Fruit fly (Drosophila melanogaster) whole organism, embryonic: ENCODE measurements around the gene cav.

Source experiments
- CG1024 ChIP-seq: fragments of 200-800 bp; sonication (Bioruptor generic); IDR thresholded peaks from 2 replicates; pipeline ENCODE4 v1.3.6; 2022; ENCODE audit warnings: missing biosample characterization, missing genetic modification characterization
- CG10321 ChIP-seq: fragments of 200-800 bp; sonication (Bioruptor generic); IDR thresholded peaks from 2 replicates; pipeline ENCODE4 v1.3.6; 2022; ENCODE audit warnings: missing biosample characterization, missing genetic modification characterization
- CG10431 ChIP-seq: fragments of 200-800 bp; sonication (Bioruptor generic); optimal IDR thresholded peaks from 3 replicates; lab custom pipeline; 2018; ENCODE audit warnings: missing biosample characterization, mild to moderate bottlenecking, missing genetic modification characterization
- CG11504 ChIP-seq: fragments of 200-800 bp; sonication (Bioruptor generic); optimal IDR thresholded peaks from 3 replicates; lab custom pipeline; 2019; ENCODE audit warnings: missing biosample characterization, mild to moderate bottlenecking, missing genetic modification characterization, moderate library complexity
- CG1233 ChIP-seq: fragments of 200-800 bp; sonication (Bioruptor generic); optimal IDR thresholded peaks from 4 replicates; lab custom pipeline; 2018; ENCODE audit warnings: missing biosample characterization, mild to moderate bottlenecking, missing genetic modification characterization
- CG12391 ChIP-seq: fragments of 200-800 bp; sonication (Bioruptor generic); optimal IDR thresholded peaks from 3 replicates; lab custom pipeline; 2018; ENCODE audit warnings: missing biosample characterization, mild to moderate bottlenecking, missing genetic modification characterization, moderate library complexity
- CG13775 ChIP-seq: fragments of 200-800 bp; sonication (Bioruptor generic); optimal IDR thresholded peaks from 3 replicates; lab custom pipeline; 2017; ENCODE audit warnings: missing biosample characterization, mild to moderate bottlenecking, missing genetic modification characterization
- CG14014 ChIP-seq: fragments of 200-800 bp; sonication (Bioruptor generic); IDR thresholded peaks from 2 replicates; pipeline ENCODE4 v1.3.6; 2022; ENCODE audit warnings: missing biosample characterization, missing genetic modification characterization
- CG17186 ChIP-seq: fragments of 200-800 bp; sonication (Bioruptor generic); optimal IDR thresholded peaks from 3 replicates; lab custom pipeline; 2017; ENCODE audit warnings: missing biosample characterization, missing genetic modification reagents, missing genetic modification characterization
- CG2116 ChIP-seq: fragments of 200-800 bp; sonication (Bioruptor generic); optimal IDR thresholded peaks from 3 replicates; lab custom pipeline; 2018; ENCODE audit warnings: missing biosample characterization, mild to moderate bottlenecking, missing genetic modification characterization
- CG3065 ChIP-seq: fragments of 200-800 bp; sonication (Bioruptor generic); optimal IDR thresholded peaks from 2 replicates; lab custom pipeline; 2016; ENCODE audit warnings: missing biosample characterization, missing genetic modification characterization
- CG32772 ChIP-seq: fragments of 200-800 bp; sonication (Bioruptor generic); IDR thresholded peaks from 2 replicates; pipeline ENCODE4 v1.3.6; 2022; ENCODE audit warnings: missing biosample characterization, missing genetic modification characterization
- CG3281 ChIP-seq: fragments of 200-800 bp; sonication (Bioruptor generic); optimal IDR thresholded peaks from 3 replicates; lab custom pipeline; 2017; ENCODE audit warnings: missing biosample characterization, mild to moderate bottlenecking, missing genetic modification characterization
- CG34422 ChIP-seq: fragments of 200-800 bp; sonication (Bioruptor generic); IDR thresholded peaks from 3 replicates; pipeline ENCODE4 v1.3.6; 2022; ENCODE audit warnings: missing biosample characterization, missing genetic modification characterization
- CG6272 ChIP-seq: fragments of 200-800 bp; sonication (Bioruptor generic); IDR thresholded peaks from 2 replicates; pipeline ENCODE4 v1.3.6; 2022; ENCODE audit warnings: missing biosample characterization, missing genetic modification characterization
- CG6854 ChIP-seq: fragments of 200-800 bp; sonication (Bioruptor generic); optimal IDR thresholded peaks from 3 replicates; lab custom pipeline; 2017; ENCODE audit warnings: missing biosample characterization, mild to moderate bottlenecking, missing genetic modification characterization
- CG8765 ChIP-seq: fragments of 200-800 bp; sonication (Bioruptor generic); IDR thresholded peaks from 2 replicates; pipeline ENCODE4 v1.3.6; 2022; ENCODE audit warnings: missing biosample characterization, missing genetic modification characterization
- CG9797 ChIP-seq: fragments of 200-800 bp; sonication (Bioruptor generic); optimal IDR thresholded peaks from 3 replicates; lab custom pipeline; 2018; ENCODE audit warnings: missing biosample characterization, mild to moderate bottlenecking, missing genetic modification characterization
- CG9876 ChIP-seq: fragments of 200-800 bp; sonication (Bioruptor generic); optimal IDR thresholded peaks from 2 replicates; lab custom pipeline; 2016; ENCODE audit warnings: missing biosample characterization, missing genetic modification characterization
- GATAe ChIP-seq: fragments of 200-800 bp; sonication (Bioruptor generic); conservative IDR thresholded peaks from 2 replicates; pipeline ENCODE4 v1.3.6; 2022; ENCODE audit warnings: missing biosample characterization, missing genetic modification characterization
- HLHmδ ChIP-seq: fragments of 200-800 bp; sonication (Bioruptor generic); optimal IDR thresholded peaks from 2 replicates; lab custom pipeline; 2018; ENCODE audit warnings: missing biosample characterization, mild to moderate bottlenecking, missing genetic modification characterization, moderate library complexity
- Lhr ChIP-seq: fragments of 200-800 bp; sonication (Bioruptor generic); optimal IDR thresholded peaks from 3 replicates; lab custom pipeline; 2017; ENCODE audit warnings: mild to moderate bottlenecking, missing biosample characterization, missing genetic modification reagents, missing genetic modification characterization
- Med ChIP-seq: fragments of 200-800 bp; sonication (Bioruptor generic); peaks from one replicate; lab custom pipeline; 2016; ENCODE audit warnings: missing biosample characterization, missing genetic modification characterization, mild to moderate bottlenecking, inconsistent platforms, moderate library complexity
- Mrtf ChIP-seq: fragments of 200-800 bp; sonication (Bioruptor generic); IDR thresholded peaks from 3 replicates; pipeline ENCODE4 v1.3.6; 2022; ENCODE audit warnings: missing biosample characterization, missing genetic modification characterization
- Nf-YC ChIP-seq: fragments of 200-800 bp; optimal IDR thresholded peaks from 3 replicates; lab custom pipeline; 2019; ENCODE audit warnings: missing biosample characterization, mild to moderate bottlenecking, missing genetic modification characterization, moderate library complexity
- Side ChIP-seq: fragments of 200-800 bp; sonication (Bioruptor generic); optimal IDR thresholded peaks from 2 replicates; lab custom pipeline; 2016; ENCODE audit warnings: missing biosample characterization, missing genetic modification characterization
- Taf1 ChIP-seq: fragments of 200-800 bp; sonication (Bioruptor generic); IDR thresholded peaks from 2 replicates; pipeline ENCODE4 v1.3.6; 2022; ENCODE audit warnings: missing biosample characterization, missing genetic modification characterization
- Trl ChIP-seq, 3 experiments: fragments of >200 bp in 2 of 3; fragments of 200-800 bp in 1 of 3; sonication (Bioruptor generic) in 1 of 3; optimal IDR thresholded peaks; 2 replicates in 1 of 3; 3 replicates in 2 of 3; lab custom pipeline; 2016 to 2017; ENCODE audit warnings: missing biosample characterization in 1 of 3, missing genetic modification characterization in 1 of 3
- bbx ChIP-seq: fragments of 200-800 bp; sonication (Bioruptor generic); IDR thresholded peaks from 2 replicates; pipeline ENCODE4 v1.3.6; 2022; ENCODE audit warnings: missing biosample characterization, missing genetic modification characterization; ENCODE audit not compliant: partially characterized antibody
- cato ChIP-seq: fragments of 200-800 bp; sonication (Bioruptor generic); optimal IDR thresholded peaks from 2 replicates; lab custom pipeline; 2016; ENCODE audit warnings: missing biosample characterization, missing genetic modification characterization, borderline replicate concordance
- cg ChIP-seq: fragments of 200-800 bp; sonication (Bioruptor generic); optimal IDR thresholded peaks from 3 replicates; lab custom pipeline; 2019; ENCODE audit warnings: missing biosample characterization, mild to moderate bottlenecking, missing genetic modification characterization, moderate library complexity
- crp ChIP-seq, 2 experiments: fragments of 200-800 bp; sonication (Bioruptor generic); optimal IDR thresholded peaks; 2 replicates in 1 of 2; 3 replicates in 1 of 2; lab custom pipeline; 2017; ENCODE audit warnings: missing biosample characterization in 2 of 2, missing genetic modification characterization in 2 of 2, mild to moderate bottlenecking in 1 of 2, moderate library complexity in 1 of 2
- dmrt99B ChIP-seq: fragments of 200-800 bp; sonication (Bioruptor generic); optimal IDR thresholded peaks from 2 replicates; lab custom pipeline; 2018; ENCODE audit warnings: missing biosample characterization, mild to moderate bottlenecking, missing genetic modification characterization, moderate library complexity
- ewg ChIP-seq: fragments of 200-800 bp; sonication (Bioruptor generic); optimal IDR thresholded peaks from 3 replicates; lab custom pipeline; 2017; ENCODE audit warnings: mild to moderate bottlenecking, missing biosample characterization, missing genetic modification reagents, missing genetic modification characterization
- fd64A ChIP-seq: fragments of 200-800 bp; sonication (Bioruptor generic); optimal IDR thresholded peaks from 3 replicates; lab custom pipeline; 2018; ENCODE audit warnings: missing biosample characterization, mild to moderate bottlenecking, missing genetic modification characterization
- gcm2 ChIP-seq: fragments of 200-800 bp; sonication (Bioruptor generic); optimal IDR thresholded peaks from 2 replicates; lab custom pipeline; 2016; ENCODE audit warnings: missing biosample characterization, missing genetic modification characterization
- her ChIP-seq: fragments of 200-800 bp; sonication (Bioruptor generic); optimal IDR thresholded peaks from 2 replicates; lab custom pipeline; 2016; ENCODE audit warnings: missing biosample characterization, missing genetic modification characterization
- inv ChIP-seq: fragments of 200-800 bp; sonication (Bioruptor generic); IDR thresholded peaks from 2 replicates; pipeline ENCODE4 v1.3.6; 2022; ENCODE audit warnings: missing biosample characterization, missing genetic modification characterization; ENCODE audit not compliant: partially characterized antibody
- klu ChIP-seq: fragments of 200-800 bp; sonication (Bioruptor generic); IDR thresholded peaks from 2 replicates; pipeline ENCODE4 v1.3.6; 2022; ENCODE audit warnings: missing biosample characterization, missing genetic modification characterization
- knrl ChIP-seq: fragments of 200-800 bp; sonication (Bioruptor generic); IDR thresholded peaks from 3 replicates; pipeline ENCODE4 v1.3.6; 2022; ENCODE audit warnings: missing biosample characterization, missing genetic modification characterization; ENCODE audit not compliant: partially characterized antibody
- lbe ChIP-seq: fragments of 200-800 bp; sonication (Bioruptor generic); optimal IDR thresholded peaks from 2 replicates; lab custom pipeline; 2016; ENCODE audit warnings: missing biosample characterization, mild to moderate bottlenecking, missing genetic modification characterization
- mirr ChIP-seq: fragments of 200-800 bp; sonication (Bioruptor generic); optimal IDR thresholded peaks from 3 replicates; lab custom pipeline; 2018; ENCODE audit warnings: missing biosample characterization, mild to moderate bottlenecking, missing genetic modification characterization
- scrt ChIP-seq: fragments of 200-800 bp; sonication (Bioruptor generic); optimal IDR thresholded peaks from 2 replicates; lab custom pipeline; 2018; ENCODE audit warnings: missing biosample characterization, mild to moderate bottlenecking, missing genetic modification characterization, moderate library complexity
- sens-2 ChIP-seq: fragments of 200-800 bp; sonication (Bioruptor generic); IDR thresholded peaks from 2 replicates; pipeline ENCODE4 v1.3.6; 2022; ENCODE audit warnings: missing biosample characterization, missing genetic modification characterization
- sna ChIP-seq: fragments of 200-800 bp; sonication (Bioruptor generic); IDR thresholded peaks from 2 replicates; pipeline ENCODE4 v1.3.6; 2022; ENCODE audit warnings: missing biosample characterization, missing genetic modification characterization; ENCODE audit not compliant: partially characterized antibody
- stc ChIP-seq: fragments of 200-800 bp; sonication (Bioruptor generic); IDR thresholded peaks from 2 replicates; pipeline ENCODE4 v1.3.6; 2022; ENCODE audit warnings: missing biosample characterization, missing genetic modification characterization
- sug ChIP-seq: fragments of 200-800 bp; optimal IDR thresholded peaks from 2 replicates; lab custom pipeline; 2019; ENCODE audit warnings: missing biosample characterization, mild to moderate bottlenecking, missing genetic modification characterization, moderate library complexity
- tin ChIP-seq: fragments of 200-800 bp; sonication (Bioruptor generic); optimal IDR thresholded peaks from 3 replicates; lab custom pipeline; 2016; ENCODE audit warnings: missing biosample characterization, missing genetic modification characterization
- vnd ChIP-seq: fragments of 200-800 bp; sonication (Bioruptor generic); IDR thresholded peaks from 3 replicates; pipeline ENCODE4 v1.3.6; 2022; ENCODE audit warnings: missing biosample characterization, missing genetic modification characterization; ENCODE audit not compliant: partially characterized antibody
- vvl ChIP-seq: fragments of 200-800 bp; sonication (Bioruptor generic); IDR thresholded peaks from 2 replicates; pipeline ENCODE4 v1.3.6; 2022; ENCODE audit warnings: missing biosample characterization, missing genetic modification characterization

The cav gene

dm6 chr3R:24271071-24271470 is 50.2 kb downstream of the cav start, which contains the start of gene jar (continued):
- TF ChIP-seq dmrt99B (tag; lab: Kevin White, UChicago): peak; percentile 14
- TF ChIP-seq GATAe (GFP tag; lab: Robert Waterston, UW): no peak
- TF ChIP-seq her (GFP tag; lab: Kevin White, UChicago): peak; percentile 12
- TF ChIP-seq Taf1 (GFP tag; lab: Robert Waterston, UW): no peak
- peak; percentile 1 for TF ChIP-seq fd64A
- TF ChIP-seq CG17186 (GFP tag; lab: Kevin White, UChicago): peak; percentile 99
- peak; percentile 30 for TF ChIP-seq CG3281 (GFP tag; lab: Kevin White, UChicago)
- TF ChIP-seq Lhr (GFP tag; lab: Kevin White, UChicago): peak; percentile 66
- TF ChIP-seq sug (tag; lab: Kevin White, UChicago): peak; percentile 38
- peak; percentile 27 for TF ChIP-seq cg (GFP tag; lab: Kevin White, UChicago)
- TF ChIP-seq klu (GFP tag; lab: Robert Waterston, UW): no peak
- TF ChIP-seq CG32772: no peak
- TF ChIP-seq sens-2 (GFP tag; lab: Robert Waterston, UW): peak; percentile 67
- TF ChIP-seq CG6854: no peak
- no peak for TF ChIP-seq CG3065 (GFP tag; lab: Kevin White, UChicago)
- TF ChIP-seq inv: peak; percentile 83
- no peak for TF ChIP-seq tin (GFP tag; lab: Kevin White, UChicago)
- no peak for TF ChIP-seq gcm2
- TF ChIP-seq CG9797 (GFP tag; lab: Kevin White, UChicago): peak; percentile 99
- TF ChIP-seq sna: peak; percentile 87
- peak; percentile 24 for TF ChIP-seq CG1233 (GFP tag; lab: Kevin White, UChicago)
- TF ChIP-seq stc: peak; percentile 57
- TF ChIP-seq Med: peak; percentile 87
- peak; percentile 4 for TF ChIP-seq CG13775 (GFP tag; lab: Kevin White, UChicago)
- TF ChIP-seq scrt (GFP tag; lab: Kevin White, UChicago): peak; percentile 22
- TF ChIP-seq bbx (GFP tag; lab: Robert Waterston, UW): peak; percentile 91
- peak; percentile 40; the same call in 1 of the 2 replicates for TF ChIP-seq CG8765 (GFP tag; lab: Robert Waterston, UW)
- TF ChIP-seq CG10431 (GFP tag; lab: Kevin White, UChicago): peak; percentile 42
- peak; percentile 45 for TF ChIP-seq CG1024 (GFP tag; lab: Robert Waterston, UW)
- peak; percentile 74 for TF ChIP-seq vnd (GFP tag; lab: Robert Waterston, UW)
- no peak for TF ChIP-seq CG9876
- no peak for TF ChIP-seq cato (GFP tag; lab: Kevin White, UChicago)
- TF ChIP-seq CG2116 (GFP tag; lab: Kevin White, UChicago): peak; percentile 83
- no peak for TF ChIP-seq CG10321 (GFP tag; lab: Robert Waterston, UW)
- no peak for TF ChIP-seq Mrtf (GFP tag; lab: Robert Waterston, UW)
- TF ChIP-seq CG11504 (tag; lab: Kevin White, UChicago): peak; percentile 17
- TF ChIP-seq vvl (GFP tag; lab: Robert Waterston, UW): peak; percentile 82
- TF ChIP-seq CG14014 (GFP tag; lab: Robert Waterston, UW): peak; percentile 33; the same call in 1 of the 2 replicates
- TF ChIP-seq crp (GFP tag; optimal IDR thresholded peaks at IDR 0.05; lab: Kevin White, UChicago): peak; percentile 92 to 100
- TF ChIP-seq lbe (GFP tag; lab: Kevin White, UChicago): peak; percentile 37
- peak; percentile 55 for TF ChIP-seq CG12391
- TF ChIP-seq Trl (optimal IDR thresholded peaks at IDR 0.05; lab: Kevin White, UChicago): no peak
- no peak for TF ChIP-seq Trl (GFP tag; optimal IDR thresholded peaks at IDR 0.05; lab: Kevin White, UChicago)
- TF ChIP-seq ewg (GFP tag; lab: Kevin White, UChicago): peak; percentile 47
- peak; percentile 88 for TF ChIP-seq knrl (GFP tag; lab: Robert Waterston, UW)
- peak; percentile 79; the same call in 2 of the 3 replicates for TF ChIP-seq CG34422 (GFP tag; lab: Robert Waterston, UW)
- peak; percentile 14 for TF ChIP-seq Side (GFP tag; lab: Kevin White, UChicago)
- TF ChIP-seq mirr (GFP tag; lab: Kevin White, UChicago): peak; percentile 69
- peak; percentile 53 for TF ChIP-seq Nf-YC
- TF ChIP-seq CG6272 (GFP tag; lab: Robert Waterston, UW): 0 out of 2 replicates have a peak, but pooled peaks have one; percentile 19
- peak; percentile 25 for TF ChIP-seq HLHmδ (GFP tag; lab: Kevin White, UChicago)
